Fruit fly (Drosophila melanogaster) whole organism, pupa: ENCODE data around the gene ND-B17.2.

Experiments used
- CG15710 ChIP-seq: fragments of 200-800 bp; sonication (Bioruptor generic); optimal IDR thresholded peaks from 2 replicates; lab custom pipeline; 2018; ENCODE audit warnings: missing biosample characterization, mild to moderate bottlenecking, missing genetic modification characterization, moderate library complexity
- CG32121 ChIP-seq: fragments of 200-800 bp; sonication (Bioruptor generic); IDR thresholded peaks from 2 replicates; pipeline ENCODE4 v1.3.6; 2022; ENCODE audit warnings: missing biosample characterization, missing genetic modification characterization
- EcR ChIP-seq: fragments of 200-800 bp; sonication (Bioruptor generic); optimal IDR thresholded peaks from 3 replicates; lab custom pipeline; 2019; ENCODE audit warnings: missing biosample characterization, missing genetic modification characterization, mild to moderate bottlenecking, moderate library complexity, missing genetic modification reagents
- Ets98B ChIP-seq: fragments of 200-800 bp; sonication (Bioruptor generic); IDR thresholded peaks from 2 replicates; pipeline ENCODE4 v1.3.6; 2022; ENCODE audit warnings: missing biosample characterization, missing genetic modification characterization
- Snoo ChIP-seq: fragments of 200-800 bp; sonication (Bioruptor generic); optimal IDR thresholded peaks from 3 replicates; lab custom pipeline; 2017; ENCODE audit warnings: missing biosample characterization, mild to moderate bottlenecking, missing genetic modification characterization, inconsistent platforms
- rn ChIP-seq: fragments of 200-800 bp; sonication (Bioruptor generic); IDR thresholded peaks from 2 replicates; pipeline ENCODE4 v1.3.6; 2022; ENCODE audit warnings: missing biosample characterization, missing genetic modification characterization

- TF ChIP-seq rn (GFP tag; lab: Robert Waterston, UW) (no peak), EcR (GFP tag; lab: Kevin White, UChicago) (no peak), Ets98B (GFP tag; lab: Robert Waterston, UW) (no peak), CG32121 (GFP tag; lab: Robert Waterston, UW) (no peak), Snoo (no peak), CG15710 (tag; lab: Kevin White, UChicago) (no peak)
Measured at dm6 chr2L:2606725-2607124, 26.8 kb upstream of the ND-B17.2 start.
